Fruit fly (Drosophila melanogaster) ovary, adult (tissue): ENCODE measurements around the gene CG4709.

Experiments used
- CG17801 ChIP-seq: fragments of 200-800 bp; optimal IDR thresholded peaks from 2 replicates; lab custom pipeline; 2019; ENCODE audit warnings: missing biosample characterization, mild to moderate bottlenecking, missing genetic modification characterization, moderate library complexity; ENCODE audit not compliant: partially characterized antibody

CG4709 gene

DNA sequence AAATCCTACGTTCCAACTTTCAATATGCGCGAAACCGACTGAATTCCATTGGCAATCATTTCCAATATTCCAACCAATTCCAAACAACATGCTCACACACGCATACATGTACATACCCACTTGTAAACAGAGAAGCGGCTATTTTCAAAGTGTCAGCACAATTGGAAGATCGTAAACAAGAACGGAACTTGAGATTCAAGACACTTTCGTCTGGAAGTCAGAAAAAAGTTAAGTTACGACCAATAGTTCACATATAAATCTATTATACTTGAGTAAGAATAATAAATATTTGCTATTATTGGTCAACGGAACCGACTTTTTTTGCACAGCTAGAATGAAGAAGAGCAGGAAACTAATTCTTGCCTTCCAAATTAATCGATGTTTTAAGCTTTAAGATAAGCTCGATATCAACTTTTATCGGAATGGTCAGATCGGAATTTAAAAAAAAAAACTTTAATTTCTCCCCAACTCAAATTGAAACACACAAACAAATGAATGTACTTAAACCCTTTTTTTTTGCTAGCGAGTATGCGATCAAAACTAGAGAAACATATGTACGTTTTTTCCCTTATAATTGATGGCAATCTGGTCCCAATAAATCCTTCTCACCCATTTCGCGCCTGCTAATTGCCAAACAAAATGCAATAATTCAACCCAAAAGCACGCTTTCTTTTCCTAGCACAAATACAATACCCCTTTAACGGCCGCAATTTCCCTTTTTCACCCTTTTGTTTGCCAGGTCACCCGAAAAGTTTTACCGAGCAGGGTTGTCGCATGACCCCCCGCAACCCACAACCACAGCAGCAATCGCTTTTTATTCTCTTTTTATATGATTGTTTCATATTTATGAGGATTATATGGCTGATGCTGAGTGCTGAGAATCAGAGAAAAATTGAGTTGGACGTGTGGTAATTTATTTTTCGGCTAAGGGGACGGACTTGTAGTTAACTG lies 48.6 kb downstream of the CG4709 start, which contains the start of the genes CG31875 and SoYb:
CG31875 (minus strand) TSS at position 329 of the 951 bp plus-strand sequence.
SoYb (minus strand) TSS at position 329 of the 951 bp plus-strand sequence.
- TF ChIP-seq CG17801 (GFP tag; lab: Kevin White, UChicago) = peak; percentile 50

- TF ChIP-seq CG17801 (GFP tag; lab: Kevin White, UChicago) = peak; percentile 63
These were observed 49.5 kb downstream of the CG4709 start, which contains the start of gene Ndf for dm6 chr2L:10003593-10003992. TSS of gene Ndf (plus strand) at chr2L:10003832.

DNA sequence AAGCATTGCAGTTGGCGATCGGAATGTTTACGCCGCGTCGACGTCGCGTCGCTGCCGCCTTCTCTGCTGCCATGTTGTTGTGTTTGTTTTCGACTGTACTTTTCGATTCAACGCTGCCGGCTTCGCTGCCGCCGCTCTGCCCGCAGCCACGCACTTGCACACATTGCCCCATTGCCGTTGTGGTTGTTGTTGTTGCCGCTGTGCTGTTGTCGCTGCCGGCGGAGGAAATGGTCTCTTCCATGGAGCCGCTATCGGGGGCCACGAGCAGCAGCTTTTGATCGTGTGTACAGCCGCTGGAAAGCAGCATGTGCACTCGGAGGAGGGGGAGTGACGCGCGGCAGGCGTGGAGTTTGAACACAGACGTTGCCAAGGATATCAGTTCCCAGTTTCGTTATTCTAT lies 50.4 kb downstream of the CG4709 start:
- no peak for TF ChIP-seq CG17801 (GFP tag; lab: Kevin White, UChicago)
